Worm (Caenorhabditis elegans): ENCODE measurements around the gene C35D10.12.
"Not testable (repeated sequence)": the region's sequence is repeated elsewhere in the genome, so short reads cannot be mapped to it uniquely, and the experiment has no call there.

DNA sequence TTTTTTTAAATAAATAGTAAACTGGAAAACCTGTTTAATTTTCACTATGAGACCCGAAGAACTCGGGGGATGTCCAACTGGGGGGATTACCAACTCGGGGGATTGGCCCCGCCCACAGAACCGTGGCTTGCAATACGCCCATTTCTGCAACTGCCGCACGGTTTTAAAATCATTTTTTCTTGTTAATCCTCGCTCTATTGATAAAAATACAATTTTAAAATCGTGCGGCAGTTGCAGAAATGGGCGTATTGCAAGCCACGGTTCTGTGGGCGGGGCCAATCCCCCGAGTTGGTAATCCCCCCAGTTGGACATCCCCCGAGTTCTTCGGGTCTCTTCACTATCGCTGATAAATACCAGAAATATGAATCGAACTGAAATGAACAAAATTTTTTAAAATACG lies 47.4 kb upstream of the C35D10.12 start, which contains the start of gene mmab-1:
- not testable (repeated sequence) for TF ChIP-seq nhr-11, ztf-16, fkh-6, madf-2, elt-2, nfya-1 (tag; optimal IDR thresholded peaks at IDR 0.05)
